Worm (Caenorhabditis elegans): ENCODE measurements around the gene R144.6.

DNA sequence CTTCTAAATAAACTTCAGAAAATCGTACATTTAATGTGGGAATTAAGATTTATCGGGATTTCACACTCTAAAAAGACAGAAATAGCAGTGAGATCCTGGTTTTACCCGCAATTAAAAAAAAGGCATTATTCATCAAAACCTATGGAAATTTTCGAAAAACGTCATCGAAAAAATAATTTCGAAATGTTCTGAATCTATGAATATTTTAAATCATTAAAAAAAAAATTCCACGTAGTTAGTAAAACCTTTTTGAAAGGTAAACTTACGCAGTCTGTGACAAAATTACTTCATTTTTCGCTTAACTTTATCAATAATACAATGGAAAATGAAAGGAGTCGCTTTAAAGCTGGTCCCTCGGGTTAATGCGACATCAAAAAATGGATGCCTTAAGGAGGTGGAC lies 48.0 kb downstream of the R144.6 start, which contains the start of gene C26E6.1:
- TF ChIP-seq F52B5.7 (tag; optimal IDR thresholded peaks at IDR 0.05) (no peak), dpl-1 (GFP tag; optimal IDR thresholded peaks at IDR 0.05) (no peak), madf-10 (tag; optimal IDR thresholded peaks at IDR 0.05) (no peak), nhr-27 (tag; optimal IDR thresholded peaks at IDR 0.05) (no peak)
